Worm (Caenorhabditis elegans) whole organism, dauer: ENCODE results near the gene M04C3.2.

Source experiments
- unc-62 ChIP-seq: sonication (generic microtip); optimal IDR thresholded peaks from 2 replicates; lab custom pipeline; 2017; ENCODE audit warnings: missing biosample characterization, missing genetic modification reagents, missing genetic modification characterization

Gene M04C3.2

ce11 chrV:19448805-19449204 lies at the start of gene M04C3.2:
Gene M04C3.2 (minus strand): TSS chrV:19448905.
- no peak for TF ChIP-seq unc-62 (GFP tag; lab: Kevin White, UChicago)

- no peak for TF ChIP-seq unc-62 (GFP tag; lab: Kevin White, UChicago)
Measured at ce11 chrV:19497087-19497486, 48.4 kb upstream of the M04C3.2 start.

- no peak for TF ChIP-seq unc-62 (GFP tag; lab: Kevin White, UChicago)
Measured at ce11 chrV:19495587-19495986, 46.9 kb upstream of the M04C3.2 start, which contains the start of gene scl-21. Gene scl-21 (minus strand): TSS chrV:19495687.

ce11 chrV:19495145-19495544 lies 46.4 kb upstream of the M04C3.2 start:
- TF ChIP-seq unc-62 (GFP tag; lab: Kevin White, UChicago) = no peak

ce11 chrV:19491302-19491701 lies 42.6 kb upstream of the M04C3.2 start, which contains the start of gene Y43F8B.29:
Gene Y43F8B.29 (plus strand): TSS chrV:19491602.
- no peak for TF ChIP-seq unc-62 (GFP tag; lab: Kevin White, UChicago)

- no peak for TF ChIP-seq unc-62 (GFP tag; lab: Kevin White, UChicago)
Measured at ce11 chrV:19490461-19490860, 41.8 kb upstream of the M04C3.2 start, which contains the start of gene Y43F8B.7. Gene Y43F8B.7 (plus strand): TSS chrV:19490761.

ce11 chrV:19485690-19486089 lies 37.0 kb upstream of the M04C3.2 start, which contains the start of gene Y43F8B.18:
Gene Y43F8B.18 (plus strand): TSS chrV:19485990.
- TF ChIP-seq unc-62 (GFP tag; lab: Kevin White, UChicago) = no peak

ce11 chrV:19485261-19485660 lies 36.6 kb upstream of the M04C3.2 start, which contains the start of gene Y43F8B.28:
Gene Y43F8B.28 (plus strand): TSS chrV:19485319.
- no peak for TF ChIP-seq unc-62 (GFP tag; lab: Kevin White, UChicago)

ce11 chrV:19484507-19484906 lies 35.8 kb upstream of the M04C3.2 start, which contains the start of gene Y43F8B.17:
Gene Y43F8B.17 (plus strand): TSS chrV:19484721.
- TF ChIP-seq unc-62 (GFP tag; lab: Kevin White, UChicago) = no peak

ce11 chrV:19482535-19482934 lies 33.8 kb upstream of the M04C3.2 start, which contains the start of gene Y43F8B.22:
Gene Y43F8B.22 (plus strand): TSS chrV:19482835.
- TF ChIP-seq unc-62 (GFP tag; lab: Kevin White, UChicago) = no peak

ce11 chrV:19477852-19478251 lies 29.1 kb upstream of the M04C3.2 start, which contains the start of gene Y43F8B.9:
Gene Y43F8B.9 (plus strand): TSS chrV:19478152.
- no peak for TF ChIP-seq unc-62 (GFP tag; lab: Kevin White, UChicago)

ce11 chrV:19477302-19477701 lies 28.6 kb upstream of the M04C3.2 start:
- TF ChIP-seq unc-62 (GFP tag; lab: Kevin White, UChicago) = no peak

- no peak for TF ChIP-seq unc-62 (GFP tag; lab: Kevin White, UChicago)
Measured at ce11 chrV:19473842-19474514, 25.3 kb upstream of the M04C3.2 start, which contains the start of gene Y43F8B.10. Gene Y43F8B.10 (plus strand): TSS chrV:19474464.

- no peak for TF ChIP-seq unc-62 (GFP tag; lab: Kevin White, UChicago)
Measured at ce11 chrV:19470385-19470784, 21.7 kb upstream of the M04C3.2 start, which contains the start of gene Y43F8B.11. Gene Y43F8B.11 (plus strand): TSS chrV:19470685.

ce11 chrV:19468083-19468482 lies 19.4 kb upstream of the M04C3.2 start, which contains the start of gene Y43F8B.12:
Gene Y43F8B.12 (plus strand): TSS chrV:19468383.
- no peak for TF ChIP-seq unc-62 (GFP tag; lab: Kevin White, UChicago)

- no peak for TF ChIP-seq unc-62 (GFP tag; lab: Kevin White, UChicago)
Measured at ce11 chrV:19467574-19467973, 18.9 kb upstream of the M04C3.2 start, which contains the start of gene Y43F8B.23. Gene Y43F8B.23 (minus strand): TSS chrV:19467648.
